Fruit fly (Drosophila melanogaster) whole organism, wandering third instar larva: Measurements from ENCODE around the gene CG3699.

Source experiments
- CG32264 ChIP-seq: fragments of 200-800 bp; sonication (Bioruptor generic); optimal IDR thresholded peaks from 2 replicates; lab custom pipeline; 2016; ENCODE audit warnings: missing biosample characterization, missing genetic modification characterization
- Dfd ChIP-seq: fragments of >200 bp; optimal IDR thresholded peaks from 2 replicates; lab custom pipeline; 2017; ENCODE audit warnings: missing biosample characterization, missing genetic modification characterization
- Dif ChIP-seq: fragments of 200-275, 200-300 bp; sonication (Bioruptor generic); optimal IDR thresholded peaks from 2 replicates; lab custom pipeline; 2018; ENCODE audit warnings: missing biosample characterization, missing genetic modification characterization; ENCODE audit not compliant: partially characterized antibody
- GATAd ChIP-seq: sonication (Bioruptor generic); optimal IDR thresholded peaks from 2 replicates; lab custom pipeline; 2016; ENCODE audit warnings: missing biosample characterization, missing genetic modification characterization
- Mio ChIP-seq: sonication (Bioruptor generic); optimal IDR thresholded peaks from 2 replicates; lab custom pipeline; 2016; ENCODE audit warnings: missing biosample characterization, missing genetic modification characterization
- dl ChIP-seq, 2 experiments: fragments of 175-275, 200-275 bp in 1 of 2; fragments of 200-275 bp in 1 of 2; sonication (Bioruptor generic); optimal IDR thresholded peaks; lab custom pipeline; 2018; ENCODE audit warnings: mild to moderate bottlenecking in 2 of 2, missing biosample characterization in 2 of 2, missing genetic modification characterization in 2 of 2, moderate library complexity in 2 of 2; ENCODE audit not compliant: partially characterized antibody in 2 of 2, insufficient read depth in 1 of 2
- foxo ChIP-seq, 2 experiments: fragments of 200-800 bp; sonication (Bioruptor generic); optimal IDR thresholded peaks; 2 replicates in 1 of 2; 3 replicates in 1 of 2; lab custom pipeline; 2016 to 2017; ENCODE audit warnings: missing biosample characterization in 2 of 2, missing genetic modification characterization in 2 of 2
- jim ChIP-seq: fragments of 175-275, 200-325 bp; sonication (Bioruptor generic); optimal IDR thresholded peaks from 2 replicates; lab custom pipeline; 2016; ENCODE audit warnings: missing biosample characterization, mild to moderate bottlenecking, missing genetic modification characterization
- sv ChIP-seq: fragments of 200-800 bp; sonication (Bioruptor generic); optimal IDR thresholded peaks from 3 replicates; lab custom pipeline; 2016; ENCODE audit warnings: missing biosample characterization, missing genetic modification characterization
- usp ChIP-seq: fragments of >200 bp; optimal IDR thresholded peaks from 2 replicates; lab custom pipeline; 2017; ENCODE audit warnings: missing biosample characterization, missing genetic modification characterization

DNA sequence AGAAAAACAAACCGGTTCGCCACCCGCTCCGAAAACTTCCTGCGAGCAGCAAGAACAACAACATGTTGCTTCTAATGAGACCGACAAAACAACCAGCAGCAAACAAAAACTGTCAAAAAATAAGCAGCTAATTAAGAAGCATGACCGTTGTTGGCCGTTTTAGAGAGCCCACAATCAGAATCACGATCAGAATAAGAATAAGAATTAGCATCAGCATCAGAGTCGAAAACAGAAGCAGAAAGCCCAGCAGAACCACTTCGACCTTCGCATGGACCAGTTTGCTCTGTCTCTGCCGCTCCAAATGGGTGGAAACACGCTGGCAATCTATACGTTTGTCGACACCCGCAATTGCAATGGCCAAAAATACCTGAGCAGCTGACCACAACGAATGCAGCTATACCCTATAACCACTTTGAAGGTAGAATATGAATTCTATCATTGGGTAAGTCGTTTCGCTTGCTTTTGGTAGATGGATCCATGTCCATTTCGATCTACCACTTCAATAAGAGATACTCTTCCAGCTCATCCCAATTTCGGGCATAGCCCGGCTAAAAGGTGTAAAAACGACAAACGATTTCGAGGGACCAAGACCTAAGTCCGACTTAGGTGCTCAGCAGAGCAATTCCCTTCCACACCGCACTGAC is 47.8 kb downstream of the CG3699 start:
- TF ChIP-seq CG32264 (GFP tag; lab: Kevin White, UChicago) (no peak), dl (GFP tag; optimal IDR thresholded peaks at IDR 0.05; lab: Kevin White, UChicago; ENCODE audit: insufficient read depth in 1 of 2, partially characterized antibody in 2 of 2) (no peak), GATAd (GFP tag; lab: Kevin White, UChicago) (no peak), jim (GFP tag; lab: Kevin White, UChicago) (no peak), sv (GFP tag; lab: Kevin White, UChicago) (no peak), Dfd (GFP tag; lab: Kevin White, UChicago) (no peak), Mio (GFP tag; lab: Kevin White, UChicago) (no peak), usp (GFP tag; lab: Kevin White, UChicago) (no peak), Dif (GFP tag; lab: Kevin White, UChicago) (no peak), foxo (GFP tag; optimal IDR thresholded peaks at IDR 0.05; lab: Kevin White, UChicago) (no peak)
